Fruit fly (Drosophila melanogaster) whole organism, adult: Measurements from ENCODE around the gene Rtel1.

ENCODE experiments used
- CG11617 ChIP-seq: fragments of 200-800 bp; sonication (Bioruptor generic); optimal IDR thresholded peaks from 2 replicates; lab custom pipeline; 2017; ENCODE audit warnings: mild to moderate bottlenecking, missing biosample characterization, missing genetic modification reagents, missing genetic modification characterization
- CG12768 ChIP-seq: fragments of 200-800 bp; sonication (Bioruptor generic); optimal IDR thresholded peaks from 2 replicates; lab custom pipeline; 2017; ENCODE audit warnings: missing biosample characterization, missing genetic modification characterization, mild to moderate bottlenecking, moderate library complexity, missing genetic modification reagents
- CG14711 ChIP-seq: fragments of 200-800 bp; sonication (Bioruptor generic); optimal IDR thresholded peaks from 2 replicates; lab custom pipeline; 2018; ENCODE audit warnings: missing biosample characterization, mild to moderate bottlenecking, missing genetic modification characterization, moderate library complexity
- CG1620 ChIP-seq: fragments of 200-800 bp; sonication (Bioruptor generic); optimal IDR thresholded peaks from 2 replicates; lab custom pipeline; 2016; ENCODE audit warnings: missing biosample characterization, missing genetic modification characterization
- CG33017 ChIP-seq: fragments of 200-800 bp; sonication (Bioruptor generic); optimal IDR thresholded peaks from 2 replicates; lab custom pipeline; 2018; ENCODE audit warnings: missing biosample characterization, mild to moderate bottlenecking, missing genetic modification characterization, moderate library complexity
- CG5204 ChIP-seq: fragments of 200-800 bp; sonication (Bioruptor generic); optimal IDR thresholded peaks from 2 replicates; lab custom pipeline; 2016; ENCODE audit warnings: missing biosample characterization, missing genetic modification characterization
- CG7045 ChIP-seq: fragments of 200-800 bp; sonication (Bioruptor generic); optimal IDR thresholded peaks from 2 replicates; lab custom pipeline; 2017; ENCODE audit warnings: missing biosample characterization, mild to moderate bottlenecking, missing genetic modification characterization
- CG7101 ChIP-seq: fragments of 200-800 bp; sonication (Bioruptor generic); optimal IDR thresholded peaks from 2 replicates; lab custom pipeline; 2018; ENCODE audit warnings: missing biosample characterization, mild to moderate bottlenecking, missing genetic modification characterization, moderate library complexity
- Clk ChIP-seq: fragments of 200-800 bp; sonication (Bioruptor generic); optimal IDR thresholded peaks from 2 replicates; lab custom pipeline; 2017; ENCODE audit warnings: missing biosample characterization, missing genetic modification characterization
- Crg-1 ChIP-seq: fragments of 200-800 bp; sonication (Bioruptor generic); optimal IDR thresholded peaks from 2 replicates; lab custom pipeline; 2016; ENCODE audit warnings: missing biosample characterization, missing genetic modification characterization
- Hr96 ChIP-seq: fragments of 200-800 bp; sonication (Bioruptor generic); optimal IDR thresholded peaks from 2 replicates; lab custom pipeline; 2016; ENCODE audit warnings: missing biosample characterization, missing genetic modification characterization
- Mnt ChIP-seq: fragments of 200-800 bp; sonication (Bioruptor generic); optimal IDR thresholded peaks from 2 replicates; lab custom pipeline; 2016; ENCODE audit warnings: missing biosample characterization, mild to moderate bottlenecking, missing genetic modification characterization
- bab1 ChIP-seq: fragments of 200-800 bp; sonication (Bioruptor generic); optimal IDR thresholded peaks from 3 replicates; lab custom pipeline; 2019; ENCODE audit warnings: missing biosample characterization, mild to moderate bottlenecking, missing genetic modification characterization, moderate library complexity
- cic ChIP-seq: fragments of 200-800 bp; sonication (Bioruptor generic); optimal IDR thresholded peaks from 2 replicates; lab custom pipeline; 2017; ENCODE audit warnings: missing biosample characterization, mild to moderate bottlenecking, missing genetic modification characterization, moderate library complexity
- cnc ChIP-seq, 2 experiments: fragments of >200 bp; optimal IDR thresholded peaks; 2 replicates each; lab custom pipeline; 2017
- kay ChIP-seq: fragments of 200-800 bp; sonication (Bioruptor generic); peaks from one replicate; lab custom pipeline; 2016; ENCODE audit warnings: missing biosample characterization, missing genetic modification characterization, borderline replicate concordance
- ovo ChIP-seq: fragments of 200-800 bp; sonication (Bioruptor generic); optimal IDR thresholded peaks from 2 replicates; lab custom pipeline; 2016; ENCODE audit warnings: missing biosample characterization, missing genetic modification characterization
- pad ChIP-seq: fragments of 200-800 bp; sonication (Bioruptor generic); optimal IDR thresholded peaks from 3 replicates; lab custom pipeline; 2017; ENCODE audit warnings: missing biosample characterization, missing genetic modification characterization, mild to moderate bottlenecking, moderate library complexity, missing genetic modification reagents
- tj ChIP-seq: fragments of 200-800 bp; sonication (Bioruptor generic); optimal IDR thresholded peaks from 3 replicates; lab custom pipeline; 2017; ENCODE audit warnings: missing biosample characterization, mild to moderate bottlenecking, missing genetic modification characterization, moderate library complexity
- toe ChIP-seq: fragments of 200-800 bp; sonication (Bioruptor generic); optimal IDR thresholded peaks from 2 replicates; lab custom pipeline; 2016; ENCODE audit warnings: missing biosample characterization, missing genetic modification characterization

Rtel1 gene

DNA sequence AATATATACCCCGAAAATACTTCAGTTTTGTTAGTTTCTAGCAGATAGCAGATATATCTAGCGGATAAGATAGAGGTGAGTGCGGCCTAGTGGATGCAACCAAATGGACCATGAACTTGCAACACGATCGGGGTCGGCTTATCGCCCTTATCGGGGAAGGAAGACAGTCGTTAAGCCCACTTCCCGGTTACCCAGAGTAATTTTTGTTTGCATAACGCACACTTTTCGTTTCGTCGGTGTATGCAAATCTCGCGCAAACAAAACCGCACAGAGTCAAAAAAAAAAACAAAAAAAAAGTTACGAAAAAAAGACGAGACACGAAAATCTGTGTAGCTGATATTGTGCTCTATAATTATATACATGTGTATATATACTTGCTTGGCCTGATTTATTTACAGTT is 34.6 kb upstream of the Rtel1 start:
- TF ChIP-seq ovo (GFP tag; lab: Kevin White, UChicago) (no peak), CG11617 (GFP tag; lab: Kevin White, UChicago) (no peak), CG7101 (tag; lab: Kevin White, UChicago) (no peak), Clk (GFP tag; lab: Kevin White, UChicago) (no peak), Crg-1 (GFP tag; lab: Kevin White, UChicago) (no peak), CG5204 (GFP tag; lab: Kevin White, UChicago) (no peak), CG33017 (no peak), CG1620 (GFP tag; lab: Kevin White, UChicago) (no peak), Hr96 (GFP tag; lab: Kevin White, UChicago) (no peak), kay (no peak), cnc (optimal IDR thresholded peaks at IDR 0.05; lab: Kevin White, UChicago) (no peak), CG12768 (GFP tag; lab: Kevin White, UChicago) (no peak), CG7045 (no peak), CG14711 (tag; lab: Kevin White, UChicago) (no peak), toe (no peak)

DNA sequence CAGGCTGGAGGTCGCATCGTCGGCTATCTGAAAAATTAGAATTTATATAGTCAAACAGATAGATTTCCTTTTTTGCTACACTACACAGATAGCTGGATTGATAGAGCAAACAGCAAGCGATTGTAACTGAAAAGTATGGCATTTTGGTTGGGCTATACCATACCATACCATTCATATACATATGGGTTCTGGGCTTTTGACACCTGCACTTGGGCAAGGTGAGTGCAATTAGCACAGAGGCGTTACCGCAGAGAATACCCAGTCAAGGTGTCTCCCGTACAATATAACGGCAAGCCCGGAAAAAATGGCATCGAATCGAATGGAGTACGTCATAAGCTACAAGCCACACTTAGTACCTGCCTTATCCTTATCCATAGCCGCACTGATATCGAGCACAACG is 32.8 kb upstream of the Rtel1 start:
- no peak for TF ChIP-seq tj (GFP tag; lab: Kevin White, UChicago)
- TF ChIP-seq CG5204 (GFP tag; lab: Kevin White, UChicago), result no peak
- no peak for TF ChIP-seq ovo (GFP tag; lab: Kevin White, UChicago)
- TF ChIP-seq cic (GFP tag; lab: Kevin White, UChicago), result no peak
- TF ChIP-seq CG7045, result no peak
- no peak for TF ChIP-seq Mnt (GFP tag; lab: Kevin White, UChicago)
- no peak for TF ChIP-seq Crg-1 (GFP tag; lab: Kevin White, UChicago)

DNA sequence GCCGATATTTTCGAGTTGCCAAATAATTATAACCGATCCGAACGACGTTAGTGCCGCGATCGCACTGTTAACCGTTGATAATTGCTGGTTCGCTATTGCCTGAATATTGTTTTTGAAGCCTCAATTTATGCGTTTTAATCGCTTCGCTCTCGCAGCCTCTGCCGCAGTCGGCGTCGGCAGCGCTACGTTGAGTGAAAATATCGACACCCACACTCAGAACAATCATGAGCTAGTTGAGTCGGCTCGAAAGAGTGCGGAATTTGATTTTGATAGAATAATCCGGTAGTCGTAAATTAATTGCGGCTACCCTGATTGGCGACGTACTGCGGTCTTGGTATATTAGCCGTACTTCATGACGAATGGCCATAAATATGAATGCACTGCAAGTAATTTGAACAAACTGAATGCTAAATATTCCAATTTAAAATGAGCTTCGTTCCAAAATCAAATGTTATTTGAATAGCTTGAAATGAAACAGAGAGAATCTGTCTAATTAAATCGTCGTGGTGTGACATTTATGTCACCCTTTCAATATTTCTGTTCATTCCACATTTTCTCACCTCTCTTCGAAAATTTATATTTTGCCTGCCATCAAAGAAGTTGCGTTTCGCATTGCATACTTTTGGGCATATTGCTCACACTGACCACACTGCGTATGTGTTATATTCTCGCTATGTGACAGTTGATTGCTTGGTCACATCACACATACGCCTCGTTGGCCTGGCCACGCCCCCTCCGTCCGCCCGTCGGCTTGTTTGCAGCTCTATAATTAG is 31.9 kb upstream of the Rtel1 start:
- peak; percentile 12 for TF ChIP-seq CG7101 (tag; lab: Kevin White, UChicago)
- TF ChIP-seq CG33017, result peak; percentile 23
- no peak for TF ChIP-seq CG12768 (GFP tag; lab: Kevin White, UChicago)
- TF ChIP-seq cnc (optimal IDR thresholded peaks at IDR 0.05; lab: Kevin White, UChicago), result no peak
- peak; percentile 47 for TF ChIP-seq CG11617 (GFP tag; lab: Kevin White, UChicago)
- no peak for TF ChIP-seq Mnt (GFP tag; lab: Kevin White, UChicago)
- TF ChIP-seq ovo (GFP tag; lab: Kevin White, UChicago), result peak; percentile 23
- no peak for TF ChIP-seq CG5204 (GFP tag; lab: Kevin White, UChicago)
- TF ChIP-seq Hr96 (GFP tag; lab: Kevin White, UChicago), result no peak
- TF ChIP-seq cic (GFP tag; lab: Kevin White, UChicago), result no peak
- no peak for TF ChIP-seq tj (GFP tag; lab: Kevin White, UChicago)

DNA sequence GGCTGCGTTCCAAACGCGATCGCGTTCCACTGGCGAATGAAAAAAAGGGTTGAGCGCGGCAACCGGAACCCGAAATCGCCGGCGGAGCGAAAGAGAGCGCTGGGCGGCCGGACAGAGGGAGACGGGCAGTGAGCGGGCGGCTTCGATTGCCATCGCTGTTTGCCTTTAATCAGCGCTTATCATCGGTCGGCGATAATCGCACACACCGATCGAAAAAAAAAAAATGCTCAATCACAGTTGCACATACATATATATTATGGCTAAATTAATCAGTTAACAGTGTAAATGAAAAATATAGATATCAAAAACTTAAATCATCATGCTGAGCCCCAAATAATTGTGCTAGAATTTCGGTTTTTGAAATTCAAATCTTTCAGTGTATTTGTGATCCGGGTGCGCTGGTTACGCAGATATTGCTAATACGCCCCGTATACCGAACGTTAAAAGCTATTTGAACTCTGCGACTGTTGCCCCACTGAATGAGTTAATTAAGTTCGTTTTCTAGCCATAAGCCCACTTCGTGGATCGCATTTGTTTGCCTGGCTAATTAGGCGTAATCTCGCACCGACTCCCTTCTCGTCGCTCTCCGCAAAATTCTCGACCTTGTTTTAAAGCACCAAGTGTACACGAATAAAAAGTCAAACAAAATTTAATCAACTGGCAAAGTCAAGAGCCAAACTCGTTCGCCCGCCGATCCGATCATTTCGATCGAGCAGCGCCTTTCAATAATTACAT is 29.6 kb upstream of the Rtel1 start, which contains the start of gene CG33080:
TSS of gene CG33080 (minus strand) at position 38 of the 735 bp plus-strand sequence.
- TF ChIP-seq CG12768 (GFP tag; lab: Kevin White, UChicago) (no peak), CG7101 (tag; lab: Kevin White, UChicago) (peak; percentile 3), CG14711 (tag; lab: Kevin White, UChicago) (peak; percentile 2), Crg-1 (GFP tag; lab: Kevin White, UChicago) (no peak), CG7045 (no peak)

DNA sequence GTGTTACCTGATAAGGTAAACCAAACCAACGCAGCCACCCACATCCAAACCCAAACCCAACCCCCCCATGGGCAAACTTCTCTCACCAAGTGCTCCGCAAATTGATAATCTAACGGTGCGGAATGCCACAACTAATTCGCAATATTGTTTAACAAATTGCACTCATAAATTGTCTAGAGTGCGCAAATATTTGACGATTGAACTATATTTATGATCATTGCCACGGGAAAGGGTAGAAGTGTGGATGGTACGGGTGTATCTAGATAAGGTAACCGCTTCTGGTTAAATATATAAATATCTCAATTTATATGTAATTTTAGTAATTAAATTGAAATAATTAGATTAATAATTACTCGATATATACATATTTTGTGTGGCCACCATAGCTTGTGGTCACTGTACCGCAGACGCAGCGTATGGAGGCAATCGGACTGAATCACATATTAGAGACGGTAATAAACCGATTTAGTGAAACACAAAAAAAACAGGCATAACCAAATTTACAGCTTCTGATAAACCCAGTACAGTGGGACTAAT is 29.0 kb upstream of the Rtel1 start:
- peak; percentile 89 for TF ChIP-seq CG14711 (tag; lab: Kevin White, UChicago)
- TF ChIP-seq Hr96 (GFP tag; lab: Kevin White, UChicago), result peak; percentile 45
- peak; percentile 62 for TF ChIP-seq tj (GFP tag; lab: Kevin White, UChicago)
- TF ChIP-seq cnc (optimal IDR thresholded peaks at IDR 0.05; lab: Kevin White, UChicago), result no peak
- peak; percentile 70 for TF ChIP-seq Clk (GFP tag; lab: Kevin White, UChicago)
- TF ChIP-seq CG7045, result peak; percentile 84
- TF ChIP-seq CG7101 (tag; lab: Kevin White, UChicago), result peak; percentile 95
- peak; percentile 59 for TF ChIP-seq CG5204 (GFP tag; lab: Kevin White, UChicago)
- peak; percentile 77 for TF ChIP-seq pad (GFP tag; lab: Kevin White, UChicago)
- TF ChIP-seq kay, result peak; percentile 64
- TF ChIP-seq ovo (GFP tag; lab: Kevin White, UChicago), result peak; percentile 68
- peak; percentile 69 for TF ChIP-seq Mnt (GFP tag; lab: Kevin White, UChicago)
- peak; percentile 52 for TF ChIP-seq toe
- TF ChIP-seq CG1620 (GFP tag; lab: Kevin White, UChicago), result peak; percentile 8
- peak; percentile 87 for TF ChIP-seq CG11617 (GFP tag; lab: Kevin White, UChicago)
- TF ChIP-seq CG33017, result peak; percentile 90
- TF ChIP-seq cic (GFP tag; lab: Kevin White, UChicago), result peak; percentile 10
- TF ChIP-seq Crg-1 (GFP tag; lab: Kevin White, UChicago), result peak; percentile 41
- TF ChIP-seq bab1 (GFP tag; lab: Kevin White, UChicago), result peak; percentile 25
- TF ChIP-seq CG12768 (GFP tag; lab: Kevin White, UChicago), result peak; percentile 91
